Worm (Caenorhabditis elegans): ENCODE results near the gene K09C4.1.

K09C4.1 gene

ce11 chrX:3280130-3280529, 18.6 kb upstream of the K09C4.1 start, which contains the start of gene K09C4.10:
Gene K09C4.10 (minus strand): TSS chrX:3280230.
- TF ChIP-seq lin-11 (tag; optimal IDR thresholded peaks at IDR 0.05): no peak
- TF ChIP-seq snpc-4 (tag; optimal IDR thresholded peaks at IDR 0.05): no peak
- no peak for TF ChIP-seq crh-2 (tag; optimal IDR thresholded peaks at IDR 0.05)
- TF ChIP-seq nhr-12 (tag; optimal IDR thresholded peaks at IDR 0.05): no peak
- TF ChIP-seq skn-1 (tag; optimal IDR thresholded peaks at IDR 0.05): no peak
- TF ChIP-seq nhr-11 (tag; optimal IDR thresholded peaks at IDR 0.05): no peak
- no peak for TF ChIP-seq nhr-10 (tag; optimal IDR thresholded peaks at IDR 0.05)
- no peak for TF ChIP-seq Y55F3AM.14 (GFP tag; optimal IDR thresholded peaks at IDR 0.05)
- TF ChIP-seq sma-9 (GFP tag; optimal IDR thresholded peaks at IDR 0.05): no peak
- no peak for TF ChIP-seq sma-9 (tag; optimal IDR thresholded peaks at IDR 0.05)
- no peak for TF ChIP-seq ztf-1 (GFP tag; conservative IDR thresholded peaks at IDR 0.05)

ce11 chrX:3282306-3282705, 16.4 kb upstream of the K09C4.1 start, which contains the start of gene K09C4.5:
Gene K09C4.5 (plus strand): TSS chrX:3282631.
- TF ChIP-seq fos-1 (tag; optimal IDR thresholded peaks at IDR 0.05): peak; percentile 17
- TF ChIP-seq nhr-21 (tag; optimal IDR thresholded peaks at IDR 0.05): no peak
- TF ChIP-seq lin-39 (tag; optimal IDR thresholded peaks at IDR 0.05): no peak

ce11 chrX:3283189-3283588, 15.5 kb upstream of the K09C4.1 start:
- TF ChIP-seq fos-1 (tag; optimal IDR thresholded peaks at IDR 0.05) (peak; percentile 47), nhr-11 (tag; optimal IDR thresholded peaks at IDR 0.05) (no peak), sma-9 (GFP tag; optimal IDR thresholded peaks at IDR 0.05) (peak; percentile 36), sma-9 (tag; optimal IDR thresholded peaks at IDR 0.05) (no peak), F13H6.1 (tag; optimal IDR thresholded peaks at IDR 0.05) (peak; percentile 13)

ce11 chrX:3284967-3285366, 13.7 kb upstream of the K09C4.1 start:
- no peak for TF ChIP-seq fos-1 (tag; optimal IDR thresholded peaks at IDR 0.05)
- TF ChIP-seq ceh-16 (tag; optimal IDR thresholded peaks at IDR 0.05): no peak
- no peak for TF ChIP-seq gmeb-1 (tag; optimal IDR thresholded peaks at IDR 0.05)
- no peak for TF ChIP-seq unc-39 (tag; optimal IDR thresholded peaks at IDR 0.05)
- TF ChIP-seq lin-11 (tag; optimal IDR thresholded peaks at IDR 0.05): no peak
- TF ChIP-seq Y55F3AM.14 (GFP tag; optimal IDR thresholded peaks at IDR 0.05): no peak
- TF ChIP-seq nhr-11 (tag; optimal IDR thresholded peaks at IDR 0.05): no peak
- TF ChIP-seq sma-3 (GFP tag; optimal IDR thresholded peaks at IDR 0.05): no peak
- TF ChIP-seq alr-1 (tag; optimal IDR thresholded peaks at IDR 0.05): no peak
- TF ChIP-seq elt-3 (tag; optimal IDR thresholded peaks at IDR 0.05): no peak
- TF ChIP-seq ztf-11 (tag; optimal IDR thresholded peaks at IDR 0.05): no peak
- no peak for TF ChIP-seq nhr-23 (tag; optimal IDR thresholded peaks at IDR 0.05)
- TF ChIP-seq nhr-21 (tag; optimal IDR thresholded peaks at IDR 0.05): no peak
- no peak for TF ChIP-seq nhr-6 (tag; optimal IDR thresholded peaks at IDR 0.05)
- no peak for TF ChIP-seq ceh-82 (tag; optimal IDR thresholded peaks at IDR 0.05)
- TF ChIP-seq crh-2 (tag; optimal IDR thresholded peaks at IDR 0.05): no peak

- TF ChIP-seq nhr-129 (tag; optimal IDR thresholded peaks at IDR 0.05) (no peak), snpc-4 (tag; optimal IDR thresholded peaks at IDR 0.05) (no peak), crh-2 (tag; optimal IDR thresholded peaks at IDR 0.05) (peak; percentile 44), gmeb-1 (tag; optimal IDR thresholded peaks at IDR 0.05) (peak; percentile 17), zag-1 (tag; optimal IDR thresholded peaks at IDR 0.05) (no peak), sem-4 (tag; optimal IDR thresholded peaks at IDR 0.05) (no peak), F13H6.1 (tag; optimal IDR thresholded peaks at IDR 0.05) (peak; percentile 5), mab-5 (tag; optimal IDR thresholded peaks at IDR 0.05) (no peak), sma-9 (GFP tag; optimal IDR thresholded peaks at IDR 0.05) (peak; percentile 81), sma-9 (tag; optimal IDR thresholded peaks at IDR 0.05) (no peak), fos-1 (tag; optimal IDR thresholded peaks at IDR 0.05) (peak; percentile 80)
Measured at ce11 chrX:3285448-3285847, 13.2 kb upstream of the K09C4.1 start.

ce11 chrX:3289183-3289582, 9.5 kb upstream of the K09C4.1 start, which contains the start of gene K09C4.4:
Gene K09C4.4 (plus strand): TSS chrX:3289483.
- no peak for TF ChIP-seq R02D3.7 (tag; optimal IDR thresholded peaks at IDR 0.05)
- TF ChIP-seq sma-9 (GFP tag; optimal IDR thresholded peaks at IDR 0.05): no peak
- no peak for TF ChIP-seq sma-9 (tag; optimal IDR thresholded peaks at IDR 0.05)
- no peak for TF ChIP-seq mab-5 (tag; optimal IDR thresholded peaks at IDR 0.05)

- TF ChIP-seq sma-9 (GFP tag; optimal IDR thresholded peaks at IDR 0.05): peak; percentile 85
- TF ChIP-seq sma-9 (tag; optimal IDR thresholded peaks at IDR 0.05): no peak
- no peak for TF ChIP-seq egl-27 (tag; optimal IDR thresholded peaks at IDR 0.05)
- peak; percentile 18 for TF ChIP-seq sma-3 (GFP tag; optimal IDR thresholded peaks at IDR 0.05)
- peak; percentile 83 for TF ChIP-seq fos-1 (tag; optimal IDR thresholded peaks at IDR 0.05)
- TF ChIP-seq nhr-129 (tag; optimal IDR thresholded peaks at IDR 0.05): no peak
- TF ChIP-seq crh-2 (tag; optimal IDR thresholded peaks at IDR 0.05): peak; percentile 46
- peak; percentile 36 for TF ChIP-seq F13H6.1 (tag; optimal IDR thresholded peaks at IDR 0.05)
- TF ChIP-seq gmeb-1 (tag; optimal IDR thresholded peaks at IDR 0.05): peak; percentile 50
Measured at ce11 chrX:3290147-3290546, 8.5 kb upstream of the K09C4.1 start.

Measured in whole organism, L2 larva.